Worm (Caenorhabditis elegans) whole organism, dauer: ENCODE data around the gene srx-82.

Experiments used
- unc-62 ChIP-seq: sonication (generic microtip); optimal IDR thresholded peaks from 2 replicates; lab custom pipeline; 2017; ENCODE audit warnings: missing biosample characterization, missing genetic modification reagents, missing genetic modification characterization

The srx-82 gene

DNA sequence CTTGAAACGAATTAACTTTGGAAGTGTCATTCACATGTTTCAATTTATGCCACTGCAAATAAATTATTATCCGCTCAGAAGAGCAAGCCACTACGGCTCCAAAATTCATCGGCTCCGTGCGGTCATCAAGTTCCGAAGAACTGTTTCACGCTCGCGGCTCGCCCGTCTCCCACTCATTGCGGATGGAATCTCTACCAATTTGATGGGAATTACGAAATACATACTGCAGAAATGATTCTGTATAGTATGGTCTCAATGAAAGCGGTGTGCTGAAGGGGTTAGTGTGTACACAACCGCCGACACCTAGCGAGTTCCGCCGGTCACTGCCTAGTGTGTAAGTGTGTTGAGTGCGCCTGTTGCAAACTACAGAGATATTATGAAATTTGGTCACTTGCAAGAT, 4.4 kb upstream of the srx-82 start:
- no peak for TF ChIP-seq unc-62 (GFP tag; lab: Kevin White, UChicago)

DNA sequence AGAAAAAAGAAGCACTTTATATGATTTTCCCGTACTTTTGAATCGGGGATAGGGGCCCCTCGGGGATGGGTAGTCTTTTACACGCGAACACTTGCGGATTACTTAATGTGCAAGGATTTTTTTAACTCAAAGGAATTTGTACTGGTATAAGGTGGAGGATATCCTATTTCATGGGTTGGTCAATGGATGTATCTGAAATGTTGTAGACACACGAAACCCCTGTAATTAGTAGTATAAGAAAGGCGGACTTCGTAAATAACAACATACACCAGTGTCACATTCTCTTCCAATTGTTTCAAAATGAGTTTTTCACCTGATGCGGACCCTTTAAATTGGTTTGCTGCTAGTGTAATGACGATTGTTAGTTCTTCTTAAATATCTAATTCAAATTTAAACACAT, 3.9 kb downstream of the srx-82 start, which contains the start of gene srx-80:
Gene srx-80 (plus strand): TSS at position 301 of the 400 bp plus-strand sequence.
- no peak for TF ChIP-seq unc-62 (GFP tag; lab: Kevin White, UChicago)

ce11 chrV:11593888-11594287, 4.4 kb downstream of the srx-82 start:
- TF ChIP-seq unc-62 (GFP tag; lab: Kevin White, UChicago), result no peak

ce11 chrV:11598807-11599206, 9.3 kb downstream of the srx-82 start, which contains the start of gene srx-84:
srx-84 (plus strand) TSS chrV:11599107.
- TF ChIP-seq unc-62 (GFP tag; lab: Kevin White, UChicago), result no peak

DNA sequence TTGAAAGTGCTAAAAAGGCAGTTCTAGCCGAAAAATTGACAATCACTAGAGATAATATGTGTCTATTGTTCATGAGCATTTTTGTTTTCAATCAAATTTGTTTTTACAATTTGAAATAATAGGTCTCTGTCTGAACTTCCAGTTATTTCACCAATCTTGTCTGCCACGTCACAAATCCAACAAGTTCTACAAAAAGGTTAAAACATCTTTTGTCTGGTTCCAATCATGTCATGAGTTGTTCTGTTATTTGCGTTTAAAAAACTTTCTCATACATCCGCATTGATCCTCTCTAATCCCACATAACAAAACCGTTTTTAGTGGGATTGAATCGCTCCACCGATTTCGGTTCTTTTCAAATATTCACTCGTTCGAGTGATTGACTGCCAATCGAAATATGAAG, 11.3 kb downstream of the srx-82 start, which contains the start of gene F35B12.9:
Gene F35B12.9 (plus strand): TSS at position 372 of the 400 bp plus-strand sequence.
- TF ChIP-seq unc-62 (GFP tag; lab: Kevin White, UChicago), result no peak

DNA sequence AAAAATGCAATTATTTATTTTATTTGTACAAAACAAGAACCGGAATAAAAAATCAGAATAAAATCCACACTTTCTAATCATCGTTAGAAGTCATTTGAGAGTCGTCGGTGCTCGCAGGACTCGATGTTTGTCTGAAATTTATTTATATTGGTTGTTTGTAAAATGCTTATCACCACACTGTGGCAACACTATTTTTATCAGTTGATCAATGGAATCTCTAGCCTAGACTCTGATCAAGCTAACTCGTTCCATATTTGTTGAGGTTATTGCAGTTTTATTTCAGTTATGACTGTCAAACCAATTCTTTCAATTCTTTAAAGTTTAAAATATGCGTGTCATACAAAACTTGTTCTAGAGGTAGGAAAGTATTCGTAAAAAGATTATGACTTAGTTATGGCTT, 15.0 kb downstream of the srx-82 start, which contains the start of gene dhs-20:
Gene dhs-20 (minus strand): TSS at position 80 of the 400 bp plus-strand sequence.
- no peak for TF ChIP-seq unc-62 (GFP tag; lab: Kevin White, UChicago)

- TF ChIP-seq unc-62 (GFP tag; lab: Kevin White, UChicago), result no peak
Observed at ce11 chrV:11605227-11605626, 15.7 kb downstream of the srx-82 start.

DNA sequence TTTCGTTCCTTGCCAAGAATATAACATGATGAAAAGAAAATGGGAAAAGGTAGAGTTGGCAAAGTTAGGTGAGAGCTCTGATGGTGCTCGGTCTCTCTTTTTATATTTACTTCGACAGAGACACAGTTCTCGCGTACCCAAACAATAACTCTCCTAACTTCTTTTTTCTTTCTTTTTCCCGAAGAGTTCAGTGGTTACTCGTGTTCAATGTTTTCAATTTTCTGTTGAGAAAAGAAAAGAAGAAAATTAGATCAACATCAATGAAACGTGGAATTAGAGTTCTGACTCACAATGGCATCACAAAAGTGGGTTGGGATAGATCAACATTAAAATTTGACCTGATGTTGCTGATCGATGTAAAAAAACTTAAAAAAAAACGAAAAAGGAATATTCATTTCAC, 16.9 kb downstream of the srx-82 start, which contains the start of gene idpp-16:
Gene idpp-16 (minus strand): TSS at position 101 of the 400 bp plus-strand sequence.
- no peak for TF ChIP-seq unc-62 (GFP tag; lab: Kevin White, UChicago)

DNA sequence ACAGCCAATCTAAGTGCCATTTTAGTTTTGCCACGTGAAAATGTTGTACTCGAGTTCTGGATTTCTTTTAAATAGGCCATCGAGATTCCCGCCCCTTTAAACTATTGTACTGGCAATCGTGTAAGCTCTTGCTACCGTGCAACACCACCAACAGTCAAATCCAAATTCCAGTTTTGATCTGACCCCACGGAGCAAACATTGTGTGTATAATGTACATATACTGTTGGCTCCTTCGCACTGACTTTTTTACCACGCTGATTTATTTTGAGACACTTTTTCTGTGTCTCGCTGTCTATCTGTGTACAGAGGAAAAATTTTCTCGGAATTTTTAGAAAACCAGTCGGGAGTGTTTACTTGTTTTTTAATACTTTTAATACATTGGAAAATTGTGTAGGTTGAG, 20.5 kb downstream of the srx-82 start, which contains the start of gene piit-1:
Gene piit-1 (minus strand): TSS at position 101 of the 400 bp plus-strand sequence.
- no peak for TF ChIP-seq unc-62 (GFP tag; lab: Kevin White, UChicago)

DNA sequence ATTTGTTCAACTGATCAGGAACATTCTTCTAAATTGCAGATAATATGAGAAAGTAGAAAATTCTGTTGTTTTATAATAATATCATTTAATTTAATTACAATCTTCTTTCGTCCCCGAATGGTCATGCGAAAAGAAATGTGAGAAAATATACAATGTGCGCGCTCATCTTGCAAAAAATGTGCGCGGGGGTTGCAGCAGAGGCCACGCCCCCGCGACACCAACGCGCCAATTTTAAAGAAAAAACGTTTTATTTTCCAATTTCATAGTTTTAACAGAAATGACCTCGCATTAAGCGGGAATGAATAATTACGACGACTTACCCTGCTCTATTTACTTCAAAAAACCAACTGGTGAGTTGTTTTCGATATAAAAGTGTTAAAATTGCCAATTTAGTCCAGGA, 20.9 kb downstream of the srx-82 start, which contains the start of gene sas-5:
Gene sas-5 (plus strand): TSS at position 257 of the 400 bp plus-strand sequence.
- no peak for TF ChIP-seq unc-62 (GFP tag; lab: Kevin White, UChicago)

DNA sequence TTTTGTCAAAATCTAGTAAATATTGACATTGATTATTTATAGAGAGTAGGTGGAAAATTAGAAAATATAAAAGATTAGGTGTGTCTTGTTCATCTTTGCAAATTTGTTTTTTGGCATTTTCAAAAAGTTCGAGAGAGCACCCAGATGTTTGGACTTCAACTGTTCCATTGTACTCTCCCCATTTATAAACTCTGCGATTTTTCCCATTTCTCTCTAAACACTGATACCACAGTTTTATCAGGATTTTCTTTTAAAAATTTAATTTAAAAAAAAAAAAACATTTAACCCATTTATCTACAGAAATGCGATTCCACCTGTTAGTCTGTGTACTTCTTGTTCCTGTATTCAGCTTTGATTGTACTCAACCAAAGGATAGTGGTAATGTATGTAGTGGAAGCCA, 23.5 kb downstream of the srx-82 start, which contains the start of gene tag-290:
Gene tag-290 (plus strand): TSS at position 301 of the 400 bp plus-strand sequence.
- no peak for TF ChIP-seq unc-62 (GFP tag; lab: Kevin White, UChicago)

DNA sequence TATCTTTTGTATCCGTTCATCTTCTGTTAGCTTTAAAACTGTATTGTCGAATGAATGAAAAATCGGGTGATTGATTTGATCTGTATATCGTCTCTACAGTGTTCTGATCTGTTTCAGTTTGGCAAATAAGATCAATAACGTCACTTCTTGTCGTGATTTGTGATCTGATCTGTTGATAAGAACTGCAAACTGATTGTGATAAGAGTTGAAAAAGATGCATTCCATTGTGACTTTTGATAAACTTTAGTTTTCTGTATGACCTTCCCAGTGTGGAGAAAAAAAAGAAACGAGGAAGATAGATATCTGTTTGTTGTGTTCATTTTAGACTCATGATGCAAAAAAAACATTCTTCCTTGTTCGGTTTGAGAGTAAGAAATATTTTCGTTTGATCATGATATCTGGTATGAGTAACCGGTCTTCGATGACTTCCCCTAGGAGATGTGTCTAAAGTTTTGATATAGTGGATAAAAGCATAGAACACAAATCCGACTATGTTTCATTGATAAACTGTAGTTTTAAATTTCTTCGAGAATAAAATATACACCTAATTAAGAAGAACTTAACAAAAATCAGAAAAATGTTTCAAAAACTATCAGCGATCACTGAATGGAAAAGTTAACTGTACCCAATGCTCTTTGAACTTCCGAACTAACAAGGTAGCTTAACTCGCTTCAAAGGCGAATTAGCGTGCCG, 25.4 kb downstream of the srx-82 start:
- no peak for TF ChIP-seq unc-62 (GFP tag; lab: Kevin White, UChicago)

ce11 chrV:11615948-11616681, 26.6 kb downstream of the srx-82 start, which contains the start of gene nlp-24:
nlp-24 (plus strand) TSS chrV:11616376.
- peak; percentile 11 for TF ChIP-seq unc-62 (GFP tag; lab: Kevin White, UChicago)

- TF ChIP-seq unc-62 (GFP tag; lab: Kevin White, UChicago), result no peak
Observed at ce11 chrV:11616813-11617212, 27.3 kb downstream of the srx-82 start.

ce11 chrV:11618173-11618572, 28.6 kb downstream of the srx-82 start, which contains the start of gene glb-15:
glb-15 (minus strand) TSS chrV:11618273.
- TF ChIP-seq unc-62 (GFP tag; lab: Kevin White, UChicago), result no peak

DNA sequence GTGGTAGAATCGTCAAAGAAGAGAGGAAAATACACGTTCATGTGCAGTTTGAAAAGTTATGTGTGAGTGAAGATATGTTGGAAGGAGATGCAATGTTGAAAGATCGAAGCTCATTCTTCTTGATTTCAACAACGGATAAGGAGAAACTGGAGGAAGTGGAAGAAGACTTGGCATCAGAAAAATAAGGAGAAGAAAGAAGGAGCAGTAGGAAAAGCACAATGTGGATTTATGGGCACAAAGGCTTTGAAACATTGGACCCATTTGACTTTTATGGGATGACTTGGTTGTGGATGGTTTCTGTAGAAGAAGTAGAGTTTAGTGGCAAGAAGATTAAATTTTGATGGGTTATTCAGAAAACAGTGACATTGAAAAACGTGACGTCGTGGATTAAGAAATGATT, 30.5 kb downstream of the srx-82 start:
- no peak for TF ChIP-seq unc-62 (GFP tag; lab: Kevin White, UChicago)
